Fruit fly (Drosophila melanogaster) whole organism, embryonic: ENCODE results near the gene CG14431.

ENCODE experiments used
- Antp ChIP-seq: fragments of 200-800 bp; sonication (Bioruptor generic); optimal IDR thresholded peaks from 3 replicates; lab custom pipeline; 2016; ENCODE audit warnings: missing biosample characterization, missing genetic modification characterization
- Atf-2 ChIP-seq: fragments of 200-800 bp; sonication (Bioruptor generic); optimal IDR thresholded peaks from 2 replicates; lab custom pipeline; 2016; ENCODE audit warnings: missing biosample characterization, missing genetic modification characterization
- B-H2 ChIP-seq: fragments of 200-800 bp; sonication (Bioruptor generic); optimal IDR thresholded peaks from 2 replicates; lab custom pipeline; 2018; ENCODE audit warnings: missing biosample characterization, mild to moderate bottlenecking, missing genetic modification characterization
- CG1024 ChIP-seq: fragments of 200-800 bp; sonication (Bioruptor generic); IDR thresholded peaks from 2 replicates; pipeline ENCODE4 v1.3.6; 2022; ENCODE audit warnings: missing biosample characterization, missing genetic modification characterization
- CG10274 ChIP-seq: fragments of 200-800 bp; sonication (Bioruptor generic); optimal IDR thresholded peaks from 3 replicates; lab custom pipeline; 2017; ENCODE audit warnings: missing biosample characterization, mild to moderate bottlenecking, missing genetic modification characterization
- CG10959 ChIP-seq: fragments of 200-800 bp; sonication (Bioruptor generic); IDR thresholded peaks from 2 replicates; pipeline ENCODE4 v1.3.6; 2022; ENCODE audit warnings: missing biosample characterization, missing genetic modification characterization
- CG11247 ChIP-seq: fragments of 200-800 bp; sonication (Bioruptor generic); IDR thresholded peaks from 2 replicates; pipeline ENCODE4 v1.3.6; 2022; ENCODE audit warnings: missing biosample characterization, missing genetic modification characterization
- CG14710 ChIP-seq: fragments of 200-800 bp; sonication (Bioruptor generic); optimal IDR thresholded peaks from 3 replicates; lab custom pipeline; 2019; ENCODE audit warnings: missing biosample characterization, mild to moderate bottlenecking, missing genetic modification characterization, moderate library complexity
- CG15514 ChIP-seq: fragments of 200-800 bp; sonication (Bioruptor generic); optimal IDR thresholded peaks from 3 replicates; lab custom pipeline; 2017; ENCODE audit warnings: missing biosample characterization, missing genetic modification characterization, mild to moderate bottlenecking, moderate library complexity, missing genetic modification reagents
- CG17359 ChIP-seq: fragments of 200-800 bp; sonication (Bioruptor generic); optimal IDR thresholded peaks from 3 replicates; lab custom pipeline; 2018; ENCODE audit warnings: missing biosample characterization, mild to moderate bottlenecking, missing genetic modification characterization, moderate library complexity
- CG17802 ChIP-seq: fragments of 200-800 bp; sonication (Bioruptor generic); optimal IDR thresholded peaks from 2 replicates; lab custom pipeline; 2018; ENCODE audit warnings: missing biosample characterization, mild to moderate bottlenecking, missing genetic modification characterization, moderate library complexity
- CG18262 ChIP-seq: fragments of 200-800 bp; optimal IDR thresholded peaks from 3 replicates; lab custom pipeline; 2019; ENCODE audit warnings: missing biosample characterization, mild to moderate bottlenecking, missing genetic modification characterization, moderate library complexity
- CG18619 ChIP-seq: fragments of 200-800 bp; sonication (Bioruptor generic); optimal IDR thresholded peaks from 3 replicates; lab custom pipeline; 2017; ENCODE audit warnings: missing biosample characterization, mild to moderate bottlenecking, missing genetic modification characterization
- CG31224 ChIP-seq: fragments of 200-800 bp; sonication (Bioruptor generic); IDR thresholded peaks from 2 replicates; pipeline ENCODE4 v1.3.6; 2022; ENCODE audit warnings: missing biosample characterization, missing genetic modification characterization
- CG31388 ChIP-seq: fragments of 200-800 bp; sonication (Bioruptor generic); optimal IDR thresholded peaks from 2 replicates; lab custom pipeline; 2016; ENCODE audit warnings: missing biosample characterization, missing genetic modification characterization
- CG3281 ChIP-seq: fragments of 200-800 bp; sonication (Bioruptor generic); optimal IDR thresholded peaks from 3 replicates; lab custom pipeline; 2017; ENCODE audit warnings: missing biosample characterization, mild to moderate bottlenecking, missing genetic modification characterization
- CG4424 ChIP-seq: fragments of 200-800 bp; sonication (Bioruptor generic); optimal IDR thresholded peaks from 3 replicates; lab custom pipeline; 2016; ENCODE audit warnings: missing biosample characterization, missing genetic modification characterization
- CG7271 ChIP-seq: fragments of 200-800 bp; sonication (Bioruptor generic); optimal IDR thresholded peaks from 2 replicates; lab custom pipeline; 2018; ENCODE audit warnings: missing biosample characterization, mild to moderate bottlenecking, missing genetic modification characterization, moderate library complexity
- CG8089 ChIP-seq: fragments of 200-800 bp; sonication (Bioruptor generic); optimal IDR thresholded peaks from 3 replicates; lab custom pipeline; 2016; ENCODE audit warnings: missing biosample characterization, missing genetic modification characterization
- CG8290 ChIP-seq, 3 experiments: fragments of 200-800 bp; sonication (Bioruptor generic); optimal IDR thresholded peaks; 2 replicates each; lab custom pipeline; 2016 to 2019; ENCODE audit warnings: missing biosample characterization in 3 of 3, missing genetic modification characterization in 3 of 3, mild to moderate bottlenecking in 2 of 3, moderate library complexity in 1 of 3
- CG8765 ChIP-seq: fragments of 200-800 bp; sonication (Bioruptor generic); IDR thresholded peaks from 2 replicates; pipeline ENCODE4 v1.3.6; 2022; ENCODE audit warnings: missing biosample characterization, missing genetic modification characterization
- CG9876 ChIP-seq: fragments of 200-800 bp; sonication (Bioruptor generic); optimal IDR thresholded peaks from 2 replicates; lab custom pipeline; 2016; ENCODE audit warnings: missing biosample characterization, missing genetic modification characterization
- CG9932 ChIP-seq: fragments of 200-800 bp; sonication (Bioruptor generic); IDR thresholded peaks from 2 replicates; pipeline ENCODE4 v1.3.6; 2022; ENCODE audit warnings: missing biosample characterization, missing genetic modification characterization
- Camta ChIP-seq: fragments of 200-800 bp; sonication (Bioruptor generic); optimal IDR thresholded peaks from 2 replicates; lab custom pipeline; 2016; ENCODE audit warnings: missing biosample characterization, missing genetic modification characterization
- Dek ChIP-seq: fragments of 200-800 bp; sonication (Bioruptor generic); optimal IDR thresholded peaks from 3 replicates; lab custom pipeline; 2019; ENCODE audit warnings: missing biosample characterization, mild to moderate bottlenecking, missing genetic modification characterization, moderate library complexity
- Ets65A ChIP-seq: fragments of 200-800 bp; sonication (Bioruptor generic); peaks from one replicate; lab custom pipeline; 2016; ENCODE audit warnings: missing biosample characterization, missing genetic modification characterization
- HLH54F ChIP-seq: fragments of 200-800 bp; sonication (Bioruptor generic); optimal IDR thresholded peaks from 3 replicates; lab custom pipeline; 2016; ENCODE audit warnings: missing biosample characterization, missing genetic modification characterization
- Hmr ChIP-seq: fragments of 200-800 bp; sonication (Bioruptor generic); optimal IDR thresholded peaks from 3 replicates; lab custom pipeline; 2017; ENCODE audit warnings: mild to moderate bottlenecking, missing biosample characterization, missing genetic modification reagents, missing genetic modification characterization
- Hmx ChIP-seq: fragments of 200-800 bp; sonication (Bioruptor generic); optimal IDR thresholded peaks from 2 replicates; lab custom pipeline; 2016; ENCODE audit warnings: missing biosample characterization, missing genetic modification characterization
- Hr51 ChIP-seq, 2 experiments: fragments of 200-800 bp; sonication (Bioruptor generic); optimal IDR thresholded peaks; 2 replicates in 1 of 2; 3 replicates in 1 of 2; lab custom pipeline; 2016 to 2018; ENCODE audit warnings: missing biosample characterization in 2 of 2, missing genetic modification characterization in 2 of 2, mild to moderate bottlenecking in 1 of 2, moderate library complexity in 1 of 2
- Lpt ChIP-seq: fragments of >200 bp; optimal IDR thresholded peaks from 2 replicates; lab custom pipeline; 2018; ENCODE audit warnings: missing biosample characterization, missing genetic modification characterization
- bigmax ChIP-seq: fragments of 200-800 bp; sonication (Bioruptor generic); optimal IDR thresholded peaks from 2 replicates; lab custom pipeline; 2018; ENCODE audit warnings: missing biosample characterization, mild to moderate bottlenecking, missing genetic modification characterization
- br ChIP-seq: fragments of >200 bp; optimal IDR thresholded peaks from 2 replicates; lab custom pipeline; 2017
- btn ChIP-seq: fragments of 200-800 bp; sonication (Bioruptor generic); optimal IDR thresholded peaks from 2 replicates; lab custom pipeline; 2016; ENCODE audit warnings: missing biosample characterization, missing genetic modification characterization
- cato ChIP-seq: fragments of 200-800 bp; sonication (Bioruptor generic); optimal IDR thresholded peaks from 2 replicates; lab custom pipeline; 2016; ENCODE audit warnings: missing biosample characterization, missing genetic modification characterization, borderline replicate concordance
- dmrt11E ChIP-seq: fragments of 200-800 bp; sonication (Bioruptor generic); optimal IDR thresholded peaks from 3 replicates; lab custom pipeline; 2018; ENCODE audit warnings: missing biosample characterization, mild to moderate bottlenecking, missing genetic modification characterization, moderate library complexity
- dysf ChIP-seq: fragments of 200-800 bp; sonication (Bioruptor generic); IDR thresholded peaks from 3 replicates; pipeline ENCODE4 v1.3.6; 2022; ENCODE audit warnings: missing biosample characterization, missing genetic modification characterization
- eyg ChIP-seq: fragments of 200-800 bp; sonication (Bioruptor generic); optimal IDR thresholded peaks from 3 replicates; lab custom pipeline; 2016; ENCODE audit warnings: missing biosample characterization, missing genetic modification characterization
- fu2 ChIP-seq: fragments of 200-800 bp; sonication (Bioruptor generic); optimal IDR thresholded peaks from 2 replicates; lab custom pipeline; 2016; ENCODE audit warnings: missing biosample characterization, missing genetic modification characterization
- gsb-n ChIP-seq: fragments of 200-800 bp; sonication (Bioruptor generic); optimal IDR thresholded peaks from 3 replicates; lab custom pipeline; 2018; ENCODE audit warnings: missing biosample characterization, mild to moderate bottlenecking, missing genetic modification characterization
- her ChIP-seq: fragments of 200-800 bp; sonication (Bioruptor generic); optimal IDR thresholded peaks from 2 replicates; lab custom pipeline; 2016; ENCODE audit warnings: missing biosample characterization, missing genetic modification characterization
- jigr1 ChIP-seq: fragments of 200-800 bp; sonication (Bioruptor generic); IDR thresholded peaks from 3 replicates; pipeline ENCODE4 v1.3.6; 2022; ENCODE audit warnings: missing biosample characterization, missing genetic modification characterization
- onecut ChIP-seq: fragments of 200-800 bp; sonication (Bioruptor generic); IDR thresholded peaks from 2 replicates; pipeline ENCODE4 v1.3.6; 2022; ENCODE audit warnings: missing biosample characterization, missing genetic modification characterization
- org-1 ChIP-seq: fragments of 200-800 bp; sonication (Bioruptor generic); optimal IDR thresholded peaks from 2 replicates; lab custom pipeline; 2017; ENCODE audit warnings: missing biosample characterization, missing genetic modification characterization
- otp ChIP-seq: fragments of 200-800 bp; sonication (Bioruptor generic); IDR thresholded peaks from 3 replicates; pipeline ENCODE4, ENCODE4 v1.3.6; 2022; ENCODE audit warnings: missing biosample characterization, missing genetic modification characterization
- seq ChIP-seq: fragments of 200-800 bp; sonication (Bioruptor generic); IDR thresholded peaks from 2 replicates; pipeline ENCODE4 v1.3.6; 2022; ENCODE audit warnings: missing biosample characterization, missing genetic modification characterization
- slbo ChIP-seq: fragments of 200-800 bp; sonication (Bioruptor generic); IDR thresholded peaks from 2 replicates; pipeline ENCODE4 v1.3.6; 2022; ENCODE audit warnings: missing biosample characterization, missing genetic modification characterization
- tio ChIP-seq: fragments of 200-800 bp; sonication (Bioruptor generic); optimal IDR thresholded peaks from 2 replicates; lab custom pipeline; 2017; ENCODE audit warnings: missing biosample characterization, missing genetic modification characterization, inconsistent platforms
- ttk ChIP-seq: fragments of 200-800 bp; sonication (Bioruptor generic); IDR thresholded peaks from 2 replicates; pipeline ENCODE4 v2.1.2; 2022; ENCODE audit warnings: missing biosample characterization, missing genetic modification characterization
- tx ChIP-seq: fragments of 200-800 bp; sonication (Bioruptor generic); optimal IDR thresholded peaks from 2 replicates; lab custom pipeline; 2016; ENCODE audit warnings: missing biosample characterization, missing genetic modification characterization
- vfl ChIP-seq: fragments of 200-800 bp; sonication (Bioruptor generic); optimal IDR thresholded peaks from 2 replicates; lab custom pipeline; 2016; ENCODE audit warnings: missing biosample characterization, missing genetic modification characterization
- zfh2 ChIP-seq: fragments of 200-800 bp; sonication (Bioruptor generic); optimal IDR thresholded peaks from 2 replicates; lab custom pipeline; 2016; ENCODE audit warnings: missing biosample characterization, missing genetic modification characterization

CG14431 gene

DNA sequence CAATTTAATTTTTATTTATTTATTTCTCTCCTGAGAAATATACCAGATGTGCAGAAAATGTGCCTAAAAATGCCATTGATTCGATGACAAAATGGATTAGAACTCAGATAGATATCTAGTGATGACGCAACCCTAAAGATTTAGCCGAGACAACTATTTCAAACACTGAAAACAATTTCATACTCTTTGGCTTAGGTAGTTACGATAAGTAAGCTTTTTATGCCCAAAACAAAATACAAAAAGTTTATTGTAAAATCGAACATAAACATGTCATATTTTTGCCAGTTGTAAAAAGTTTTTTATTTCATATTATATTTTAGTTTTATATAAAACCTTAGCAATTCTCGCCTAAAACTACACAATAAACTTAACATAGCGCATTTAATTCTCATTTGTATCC lies 65.3 kb downstream of the CG14431 start, which contains the start of gene CG3040 (continued):
- TF ChIP-seq org-1 (GFP tag; lab: Kevin White, UChicago) (no peak), onecut (GFP tag; lab: Robert Waterston, UW) (no peak), br (lab: Kevin White, UChicago) (no peak), jigr1 (GFP tag; lab: Robert Waterston, UW) (no peak), Hmr (GFP tag; lab: Kevin White, UChicago) (peak; percentile 61), CG10274 (GFP tag; lab: Kevin White, UChicago) (no peak), Hr51 (GFP tag; optimal IDR thresholded peaks at IDR 0.05; lab: Kevin White, UChicago) (peak; percentile 2 to 39), Lpt (GFP tag; lab: Kevin White, UChicago) (no peak), zfh2 (GFP tag; lab: Kevin White, UChicago) (peak; percentile 40), CG1024 (no peak), ttk (GFP tag; lab: Robert Waterston, UW) (0 out of 2 replicates have a peak, but pooled peaks have one; percentile 13), CG17359 (tag; lab: Kevin White, UChicago) (peak; percentile 26), dmrt11E (tag; lab: Kevin White, UChicago) (no peak), CG31224 (GFP tag; lab: Robert Waterston, UW) (no peak), Hmx (GFP tag; lab: Kevin White, UChicago) (no peak), Ets65A (no peak), Dek (tag; lab: Kevin White, UChicago) (peak; percentile 54), Antp (GFP tag; lab: Kevin White, UChicago) (peak; percentile 27), bigmax (GFP tag; lab: Kevin White, UChicago) (no peak), CG3281 (peak; percentile 15), CG18262 (tag; lab: Kevin White, UChicago) (peak; percentile 35), HLH54F (peak; percentile 14), gsb-n (tag; lab: Kevin White, UChicago) (no peak), eyg (GFP tag; lab: Kevin White, UChicago) (no peak), btn (GFP tag; lab: Kevin White, UChicago) (no peak), CG15514 (GFP tag; lab: Kevin White, UChicago) (peak; percentile 63), tx (no peak), CG9932 (GFP tag; lab: Robert Waterston, UW) (peak; percentile 67), CG8765 (GFP tag; lab: Robert Waterston, UW) (no peak), slbo (GFP tag; lab: Robert Waterston, UW) (peak; percentile 78), CG9876 (GFP tag; lab: Kevin White, UChicago) (no peak), vfl (GFP tag; lab: Kevin White, UChicago) (no peak), her (GFP tag; lab: Kevin White, UChicago) (no peak), otp (GFP tag; lab: Robert Waterston, UW) (no peak), CG14710 (tag; lab: Kevin White, UChicago) (peak; percentile 59), CG17802 (tag; lab: Kevin White, UChicago) (no peak), tio (GFP tag; lab: Kevin White, UChicago) (no peak), seq (GFP tag; lab: Robert Waterston, UW) (no peak), CG8290 (GFP tag; optimal IDR thresholded peaks at IDR 0.05; lab: Kevin White, UChicago) (peak; percentile 5), CG8290 (tag; optimal IDR thresholded peaks at IDR 0.05; lab: Kevin White, UChicago) (peak in 1 of 2 experiments; percentile 70), CG7271 (tag; lab: Kevin White, UChicago) (no peak), cato (GFP tag; lab: Kevin White, UChicago) (no peak), CG8089 (GFP tag; lab: Kevin White, UChicago) (no peak), CG11247 (GFP tag; lab: Robert Waterston, UW) (no peak), CG4424 (GFP tag; lab: Kevin White, UChicago) (peak; percentile 19), fu2 (GFP tag; lab: Kevin White, UChicago) (no peak), CG18619 (GFP tag; lab: Kevin White, UChicago) (peak; percentile 21), B-H2 (peak; percentile 14), Camta (no peak), dysf (GFP tag; lab: Robert Waterston, UW) (peak; percentile 28; the same call in 1 of the 3 replicates), CG31388 (no peak), CG10959 (no peak), Atf-2 (GFP tag; lab: Kevin White, UChicago) (no peak)
